Fruit fly (Drosophila melanogaster): ENCODE data around the gene CG1113.

The CG1113 gene

DNA sequence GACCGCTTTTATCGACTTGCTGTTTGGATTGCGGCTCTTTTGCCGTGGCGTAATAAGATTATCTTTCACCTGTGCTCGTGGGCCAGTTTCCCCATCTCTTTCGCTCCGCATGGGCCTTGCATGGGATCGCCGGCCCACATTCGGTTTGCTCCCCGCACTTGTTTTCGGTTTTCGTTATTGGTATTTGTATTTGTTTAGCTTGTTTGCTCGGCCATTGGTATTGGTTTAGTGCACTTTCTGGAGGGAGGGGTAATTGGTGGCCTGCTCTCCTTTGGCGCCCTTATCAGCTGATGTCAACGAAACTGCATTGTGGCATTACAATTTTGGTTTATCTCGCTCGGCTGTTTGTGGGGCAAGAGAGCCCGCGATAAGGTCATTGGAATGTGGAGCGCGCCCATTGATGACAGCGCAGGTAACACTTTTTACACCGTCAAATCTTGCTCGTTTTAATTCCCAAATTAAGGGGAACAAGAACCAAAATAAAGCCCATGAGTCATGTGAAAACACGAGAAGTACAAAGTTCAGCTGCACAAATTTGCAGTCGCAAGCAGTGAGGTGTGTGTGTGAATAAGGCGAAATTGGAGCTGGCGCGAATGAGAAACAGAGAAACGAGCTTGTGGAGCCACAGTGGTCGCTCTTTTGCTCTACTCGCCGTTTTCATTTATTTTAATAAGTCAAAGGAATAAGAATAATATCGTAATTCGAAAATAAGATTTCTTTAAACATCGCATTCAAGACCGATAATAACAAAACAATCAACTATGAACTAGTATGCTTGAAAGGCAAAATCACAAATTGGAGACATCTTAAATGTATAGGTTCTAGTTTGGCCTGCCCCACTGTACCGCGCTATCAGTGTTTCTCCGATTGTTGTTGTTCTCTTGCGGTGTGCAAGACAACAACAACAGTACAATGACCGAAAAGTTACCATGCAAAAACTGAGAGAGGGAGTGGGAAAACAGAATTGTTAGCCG, 37.3 kb upstream of the CG1113 start (continued):
- TF ChIP-seq Drgx (GFP tag; IDR thresholded peaks at IDR 0.05): peak; percentile 90
- peak; percentile 99 for TF ChIP-seq bab2 (GFP tag; optimal IDR thresholded peaks at IDR 0.05)
- TF ChIP-seq zen (tag; optimal IDR thresholded peaks at IDR 0.05): peak; percentile 89
- TF ChIP-seq CG15514 (GFP tag; optimal IDR thresholded peaks at IDR 0.05): peak; percentile 62
- peak; percentile 99 for TF ChIP-seq btn (GFP tag; optimal IDR thresholded peaks at IDR 0.05)
- peak; percentile 93 for TF ChIP-seq ase (GFP tag; IDR thresholded peaks at IDR 0.05)
- TF ChIP-seq CG3726 (GFP tag; IDR thresholded peaks at IDR 0.05): peak; percentile 94
- TF ChIP-seq eyg (GFP tag; optimal IDR thresholded peaks at IDR 0.05): peak; percentile 98
- TF ChIP-seq Lpt (GFP tag; optimal IDR thresholded peaks at IDR 0.05): no peak
- no peak for TF ChIP-seq CG14860 (GFP tag; IDR thresholded peaks at IDR 0.05; ENCODE audit: partially characterized antibody)
- peak; percentile 89 for TF ChIP-seq nom (GFP tag; optimal IDR thresholded peaks at IDR 0.05)
- peak; percentile 96 for TF ChIP-seq sens-2 (GFP tag; IDR thresholded peaks at IDR 0.05)
- no peak for TF ChIP-seq tna (GFP tag; IDR thresholded peaks at IDR 0.05; ENCODE audit: partially characterized antibody)
- TF ChIP-seq CG34422 (GFP tag; IDR thresholded peaks at IDR 0.05): peak; percentile 82
- TF ChIP-seq ewg (GFP tag; optimal IDR thresholded peaks at IDR 0.05): peak; percentile 97
- peak; percentile 74 for TF ChIP-seq NfI (GFP tag; optimal IDR thresholded peaks at IDR 0.05)
- TF ChIP-seq tgo (GFP tag; IDR thresholded peaks at IDR 0.05): peak; percentile 82
- no peak for TF ChIP-seq Doc3 (GFP tag; IDR thresholded peaks at IDR 0.05; ENCODE audit: partially characterized antibody)
- peak; percentile 98 for TF ChIP-seq org-1 (GFP tag; optimal IDR thresholded peaks at IDR 0.05)
- TF ChIP-seq CG2129 (GFP tag; IDR thresholded peaks at IDR 0.05; ENCODE audit: partially characterized antibody): no peak
- peak; percentile 99 for TF ChIP-seq chif (GFP tag; optimal IDR thresholded peaks at IDR 0.05)
- no peak for TF ChIP-seq pan (optimal IDR thresholded peaks at IDR 0.05)
- peak in 1 of 2 experiments; percentile 90 for TF ChIP-seq pan (GFP tag; optimal IDR thresholded peaks at IDR 0.05 in 1 of 2, IDR thresholded peaks at IDR 0.05 in 1 of 2)
- TF ChIP-seq Deaf1 (tag; optimal IDR thresholded peaks at IDR 0.05): peak; percentile 51
- peak; percentile 79 for TF ChIP-seq ro (GFP tag; IDR thresholded peaks at IDR 0.05)
- peak; percentile 98 for TF ChIP-seq HmgD (GFP tag; optimal IDR thresholded peaks at IDR 0.05)
- TF ChIP-seq dmrt11E (tag; optimal IDR thresholded peaks at IDR 0.05): peak; percentile 97
- no peak for TF ChIP-seq CG16813 (GFP tag; IDR thresholded peaks at IDR 0.05; ENCODE audit: partially characterized antibody)
- peak; percentile 96 for TF ChIP-seq CG7786 (GFP tag; optimal IDR thresholded peaks at IDR 0.05)
- peak; percentile 82 for TF ChIP-seq mam (GFP tag; optimal IDR thresholded peaks at IDR 0.05)
- no peak for TF ChIP-seq Dip2 (GFP tag; IDR thresholded peaks at IDR 0.05)
- no peak for TF ChIP-seq Poxn (GFP tag; IDR thresholded peaks at IDR 0.05)
- TF ChIP-seq Abd-B (GFP tag; optimal IDR thresholded peaks at IDR 0.05): peak; percentile 33
- TF ChIP-seq exex (tag; optimal IDR thresholded peaks at IDR 0.05): peak; percentile 74
- TF ChIP-seq kah (GFP tag; optimal IDR thresholded peaks at IDR 0.05): peak; percentile 92
- peak; percentile 74 for TF ChIP-seq sug (tag; optimal IDR thresholded peaks at IDR 0.05)
- TF ChIP-seq CG10462 (GFP tag; optimal IDR thresholded peaks at IDR 0.05): peak; percentile 98
- peak; percentile 96 for TF ChIP-seq CG18599 (GFP tag; optimal IDR thresholded peaks at IDR 0.05)
- peak; percentile 99 for TF ChIP-seq CG8944 (GFP tag; optimal IDR thresholded peaks at IDR 0.05)
- 0 out of 2 replicates have a peak, but pooled peaks have one; percentile 14 for TF ChIP-seq ham (GFP tag; IDR thresholded peaks at IDR 0.05)
- TF ChIP-seq Usf (GFP tag; optimal IDR thresholded peaks at IDR 0.05): peak; percentile 92
- TF ChIP-seq Oaz (GFP tag; IDR thresholded peaks at IDR 0.05): no peak
- peak; percentile 87 for TF ChIP-seq CG17385 (GFP tag; optimal IDR thresholded peaks at IDR 0.05)
- TF ChIP-seq vvl (GFP tag; IDR thresholded peaks at IDR 0.05): peak; percentile 97
- TF ChIP-seq CG14710 (tag; optimal IDR thresholded peaks at IDR 0.05): peak; percentile 98
- TF ChIP-seq aop (GFP tag; IDR thresholded peaks at IDR 0.05): peak; percentile 92
- peak; percentile 45 for TF ChIP-seq gfzf (GFP tag; optimal IDR thresholded peaks at IDR 0.05)
- TF ChIP-seq mirr (GFP tag; optimal IDR thresholded peaks at IDR 0.05): peak; percentile 21

Measured in whole organism, embryonic.